Worm (Caenorhabditis elegans) whole organism, late embryonic: Measurements from ENCODE around the gene F10D2.10.

ENCODE experiments used
- Y22D7AL.16 ChIP-seq: sonication (generic microtip); optimal IDR thresholded peaks from 2 replicates; lab custom pipeline; 2016; ENCODE audit warnings: missing genetic modification characterization, missing compliant biosample characterization
- ama-1 ChIP-seq: fragments of 150-350 bp; optimal IDR thresholded peaks from 2 replicates; lab custom pipeline; 2014
- ceh-18 ChIP-seq: sonication (generic microtip); optimal IDR thresholded peaks from 2 replicates; lab custom pipeline; 2016; ENCODE audit warnings: missing genetic modification characterization, missing compliant biosample characterization
- ceh-9 ChIP-seq: sonication (generic microtip); optimal IDR thresholded peaks from 2 replicates; lab custom pipeline; 2016; ENCODE audit warnings: mild to moderate bottlenecking, missing genetic modification characterization, inconsistent platforms, missing compliant biosample characterization
- dve-1 ChIP-seq: sonication (generic microtip); optimal IDR thresholded peaks from 2 replicates; lab custom pipeline; 2017; ENCODE audit warnings: antibody characterized with exemption, mild to moderate bottlenecking, missing genetic modification characterization, missing compliant biosample characterization
- elt-2 ChIP-seq: sonication (generic microtip); optimal IDR thresholded peaks from 2 replicates; lab custom pipeline; 2016; ENCODE audit warnings: missing genetic modification reagents, missing genetic modification characterization, missing compliant biosample characterization
- elt-4 ChIP-seq: sonication (generic microtip); optimal IDR thresholded peaks from 2 replicates; lab custom pipeline; 2016; ENCODE audit warnings: missing genetic modification characterization, missing compliant biosample characterization
- fax-1 ChIP-seq: sonication (generic microtip); optimal IDR thresholded peaks from 2 replicates; lab custom pipeline; 2016; ENCODE audit warnings: missing genotype, missing genetic modification characterization, missing compliant biosample characterization
- lin-11 ChIP-seq: fragments of 200-800 bp; sonication (Bioruptor generic); optimal IDR thresholded peaks from 2 replicates; lab custom pipeline; 2018; ENCODE audit warnings: mild to moderate bottlenecking, missing genetic modification characterization, missing compliant biosample characterization
- pros-1 ChIP-seq: fragments of 150-350 bp; optimal IDR thresholded peaks from 2 replicates; lab custom pipeline; 2014; ENCODE audit warnings: missing biosample characterization, missing genetic modification reagents, missing genetic modification characterization
- unc-55 ChIP-seq: sonication (generic microtip); optimal IDR thresholded peaks from 2 replicates; lab custom pipeline; 2017; ENCODE audit warnings: missing biosample characterization, missing genetic modification reagents, missing genetic modification characterization

- TF ChIP-seq lin-11 (tag; lab: Kevin White, UChicago) (no peak), elt-4 (tag; lab: Kevin White, UChicago) (no peak), elt-2 (tag; lab: Kevin White, UChicago) (no peak), fax-1 (tag; lab: Kevin White, UChicago) (no peak), pros-1 (no peak), ceh-18 (no peak), ama-1 (lab: Kevin White, UChicago) (no peak), Y22D7AL.16 (no peak), unc-55 (no peak), dve-1 (no peak), ceh-9 (tag; lab: Kevin White, UChicago) (no peak)
Measured at ce11 chrV:7156079-7156478, at the start of gene F10D2.10.
